Fruit fly (Drosophila melanogaster) whole organism, embryonic: ENCODE measurements around the gene CG12507.

Source experiments
- B-H2 ChIP-seq: fragments of 200-800 bp; sonication (Bioruptor generic); optimal IDR thresholded peaks from 2 replicates; lab custom pipeline; 2018; ENCODE audit warnings: missing biosample characterization, mild to moderate bottlenecking, missing genetic modification characterization
- CG10321 ChIP-seq: fragments of 200-800 bp; sonication (Bioruptor generic); IDR thresholded peaks from 2 replicates; pipeline ENCODE4 v1.3.6; 2022; ENCODE audit warnings: missing biosample characterization, missing genetic modification characterization
- CG14014 ChIP-seq: fragments of 200-800 bp; sonication (Bioruptor generic); IDR thresholded peaks from 2 replicates; pipeline ENCODE4 v1.3.6; 2022; ENCODE audit warnings: missing biosample characterization, missing genetic modification characterization
- CG1602 ChIP-seq: fragments of 200-800 bp; sonication (Bioruptor generic); optimal IDR thresholded peaks from 3 replicates; lab custom pipeline; 2016; ENCODE audit warnings: missing biosample characterization, missing genetic modification characterization
- CG2712 ChIP-seq: fragments of 200-800 bp; optimal IDR thresholded peaks from 3 replicates; lab custom pipeline; 2019; ENCODE audit warnings: missing biosample characterization, mild to moderate bottlenecking, missing genetic modification characterization, moderate library complexity
- D19B ChIP-seq: fragments of 200-800 bp; sonication (Bioruptor generic); optimal IDR thresholded peaks from 2 replicates; lab custom pipeline; 2017; ENCODE audit warnings: missing biosample characterization, mild to moderate bottlenecking, missing genetic modification characterization
- Jarid2 ChIP-seq: fragments of 200-800 bp; sonication (Bioruptor generic); optimal IDR thresholded peaks from 3 replicates; lab custom pipeline; 2017; ENCODE audit warnings: mild to moderate bottlenecking, missing biosample characterization, missing genetic modification reagents, missing genetic modification characterization
- Tbp ChIP-seq: fragments of >200 bp; optimal IDR thresholded peaks from 2 replicates; lab custom pipeline; 2018; ENCODE audit warnings: missing biosample characterization, missing genetic modification characterization
- gem ChIP-seq: fragments of 200-800 bp; sonication (Bioruptor generic); optimal IDR thresholded peaks from 2 replicates; lab custom pipeline; 2019; ENCODE audit warnings: missing biosample characterization, mild to moderate bottlenecking, missing genetic modification characterization, moderate library complexity
- hth ChIP-seq: fragments of >200 bp; optimal IDR thresholded peaks from 2 replicates; lab custom pipeline; 2017; ENCODE audit warnings: inconsistent platforms
- psq ChIP-seq: fragments of 200-800 bp; sonication (Bioruptor generic); optimal IDR thresholded peaks from 2 replicates; lab custom pipeline; 2017; ENCODE audit warnings: missing biosample characterization, missing genetic modification characterization
- tgo ChIP-seq: fragments of 200-800 bp; sonication (Bioruptor generic); IDR thresholded peaks from 3 replicates; pipeline ENCODE4 v1.3.6; 2022; ENCODE audit warnings: missing biosample characterization, missing genetic modification characterization

dm6 chrX:16308953-16309352 lies 42.6 kb upstream of the CG12507 start:
- no peak for TF ChIP-seq CG2712
- TF ChIP-seq tgo = no peak
- no peak for TF ChIP-seq CG10321 (GFP tag; lab: Robert Waterston, UW)
- no peak for TF ChIP-seq Tbp
- TF ChIP-seq CG14014 (GFP tag; lab: Robert Waterston, UW) = no peak
- TF ChIP-seq hth (lab: Kevin White, UChicago) = no peak
- TF ChIP-seq D19B (GFP tag; lab: Kevin White, UChicago) = no peak
- no peak for TF ChIP-seq CG1602 (GFP tag; lab: Kevin White, UChicago)
- TF ChIP-seq gem = no peak
- TF ChIP-seq B-H2 = no peak
- no peak for TF ChIP-seq psq
- no peak for TF ChIP-seq Jarid2 (GFP tag; lab: Kevin White, UChicago)
